Fruit fly (Drosophila melanogaster) Kc167 (cell line): ENCODE results near the gene CG10562.

Experiments used
- Sin3A ChIP-seq: fragments of >200 bp; optimal IDR thresholded peaks from 2 replicates; lab custom pipeline; 2018; ENCODE audit warnings: missing external identifiers
- h ChIP-seq: fragments of >200 bp; optimal IDR thresholded peaks from 3 replicates; lab custom pipeline; 2018; ENCODE audit warnings: missing external identifiers
- ttk ChIP-seq: sonication (Bioruptor generic); optimal IDR thresholded peaks from 2 replicates; lab custom pipeline; 2017; ENCODE audit warnings: missing external identifiers

DNA sequence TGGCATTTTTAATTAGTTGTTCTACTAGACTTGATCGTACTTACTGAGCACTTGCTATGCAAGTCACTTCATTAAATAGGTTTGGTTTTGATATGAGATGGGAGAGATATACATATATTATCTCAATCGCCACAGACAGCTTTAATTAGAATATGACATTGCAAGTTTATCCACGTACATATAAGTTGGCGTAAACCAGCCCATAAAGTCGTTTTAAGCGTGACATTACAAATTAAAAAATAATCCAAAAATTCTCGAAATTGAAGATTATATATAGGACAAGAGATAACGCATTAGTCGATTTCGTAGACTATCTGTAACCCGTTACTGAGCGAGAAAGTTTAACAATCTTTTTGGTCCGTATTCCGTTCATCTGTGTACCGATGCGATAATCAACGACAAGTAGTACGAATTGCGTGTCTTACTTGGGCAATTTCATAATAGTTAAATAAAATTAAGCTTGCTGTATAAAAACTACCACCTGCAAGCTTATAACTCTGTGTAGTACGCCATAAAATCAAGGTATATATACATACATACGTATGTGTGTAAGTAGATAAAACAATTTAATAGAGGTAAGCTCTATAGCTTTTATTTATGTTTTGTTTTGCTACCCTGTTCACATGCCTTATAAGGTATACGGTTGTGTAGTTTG lies 2.4 kb downstream of the CG10562 start, which contains the start of gene CG10560:
- TF ChIP-seq Sin3A (lab: Kevin White, UChicago) (no peak), h (lab: Kevin White, UChicago) (no peak), ttk (lab: Kevin White, UChicago) (no peak)
